Fruit fly (Drosophila melanogaster) whole organism, embryonic: ENCODE data around the gene Usp1.

ENCODE experiments used
- Asciz ChIP-seq: fragments of 200-800 bp; sonication (Bioruptor generic); optimal IDR thresholded peaks from 2 replicates; lab custom pipeline; 2017; ENCODE audit warnings: missing biosample characterization, mild to moderate bottlenecking, missing genetic modification characterization, missing genetic modification reagents
- Awh ChIP-seq: fragments of 200-800 bp; sonication (Bioruptor generic); IDR thresholded peaks from 2 replicates; pipeline ENCODE4, ENCODE4 v1.3.6; 2022; ENCODE audit warnings: missing biosample characterization, missing genetic modification characterization
- Blimp-1 ChIP-seq: fragments of 200-800 bp; sonication (Bioruptor generic); optimal IDR thresholded peaks from 3 replicates; lab custom pipeline; 2018; ENCODE audit warnings: missing biosample characterization, missing genetic modification characterization, mild to moderate bottlenecking, moderate library complexity, missing genetic modification reagents
- BtbVII ChIP-seq: fragments of 200-800 bp; sonication (Bioruptor generic); optimal IDR thresholded peaks from 3 replicates; lab custom pipeline; 2017; ENCODE audit warnings: missing biosample characterization, mild to moderate bottlenecking, missing genetic modification characterization
- CG10321 ChIP-seq: fragments of 200-800 bp; sonication (Bioruptor generic); IDR thresholded peaks from 2 replicates; pipeline ENCODE4 v1.3.6; 2022; ENCODE audit warnings: missing biosample characterization, missing genetic modification characterization
- CG10543 ChIP-seq: fragments of 200-800 bp; sonication (Bioruptor generic); optimal IDR thresholded peaks from 3 replicates; lab custom pipeline; 2017; ENCODE audit warnings: missing biosample characterization, mild to moderate bottlenecking, missing genetic modification characterization, moderate library complexity
- CG10654 ChIP-seq: fragments of 200-800 bp; sonication (Bioruptor generic); optimal IDR thresholded peaks from 2 replicates; lab custom pipeline; 2016; ENCODE audit warnings: missing biosample characterization, missing genetic modification characterization
- CG13894 ChIP-seq: fragments of 200-800 bp; sonication (Bioruptor generic); optimal IDR thresholded peaks from 3 replicates; lab custom pipeline; 2018; ENCODE audit warnings: missing biosample characterization, mild to moderate bottlenecking, missing genetic modification characterization, moderate library complexity
- CG15696 ChIP-seq: fragments of 200-800 bp; sonication (Bioruptor generic); optimal IDR thresholded peaks from 2 replicates; lab custom pipeline; 2019; ENCODE audit warnings: missing biosample characterization, mild to moderate bottlenecking, missing genetic modification characterization, moderate library complexity
- CG16863 ChIP-seq: fragments of 200-800 bp; sonication (Bioruptor generic); optimal IDR thresholded peaks from 3 replicates; lab custom pipeline; 2016; ENCODE audit warnings: missing biosample characterization, missing genetic modification characterization
- CG1832 ChIP-seq: fragments of 200-800 bp; sonication (Bioruptor generic); optimal IDR thresholded peaks from 2 replicates; lab custom pipeline; 2017; ENCODE audit warnings: missing biosample characterization, mild to moderate bottlenecking, missing genetic modification characterization, inconsistent platforms
- CG18599 ChIP-seq: fragments of 200-800 bp; sonication (Bioruptor generic); optimal IDR thresholded peaks from 3 replicates; lab custom pipeline; 2017; ENCODE audit warnings: missing biosample characterization, missing genetic modification characterization, mild to moderate bottlenecking, moderate library complexity, missing genetic modification reagents
- CG31224 ChIP-seq: fragments of 200-800 bp; sonication (Bioruptor generic); IDR thresholded peaks from 2 replicates; pipeline ENCODE4 v1.3.6; 2022; ENCODE audit warnings: missing biosample characterization, missing genetic modification characterization
- CG3847 ChIP-seq: fragments of 200-800 bp; sonication (Bioruptor generic); IDR thresholded peaks from 2 replicates; pipeline ENCODE4 v1.3.6; 2022; ENCODE audit warnings: missing biosample characterization, missing genetic modification characterization
- CG4360 ChIP-seq: fragments of 200-800 bp; sonication (Bioruptor generic); IDR thresholded peaks from 2 replicates; pipeline ENCODE4 v1.3.6; 2022; ENCODE audit warnings: missing biosample characterization, missing genetic modification characterization
- CG5245 ChIP-seq: fragments of 200-800 bp; sonication (Bioruptor generic); optimal IDR thresholded peaks from 3 replicates; lab custom pipeline; 2016; ENCODE audit warnings: missing biosample characterization, missing genetic modification characterization
- CG7357 ChIP-seq: fragments of 200-800 bp; sonication (Bioruptor generic); IDR thresholded peaks from 3 replicates; pipeline ENCODE4 v1.3.6; 2022; ENCODE audit warnings: missing biosample characterization, missing genetic modification characterization
- CG7372 ChIP-seq: fragments of 200-800 bp; sonication (Bioruptor generic); IDR thresholded peaks from 2 replicates; pipeline ENCODE4 v1.3.6; 2022; ENCODE audit warnings: missing biosample characterization, missing genetic modification characterization
- CG7556 ChIP-seq: fragments of 200-800 bp; sonication (Bioruptor generic); optimal IDR thresholded peaks from 2 replicates; lab custom pipeline; 2017; ENCODE audit warnings: missing biosample characterization, mild to moderate bottlenecking, missing genetic modification characterization
- CG7745 ChIP-seq: fragments of 200-800 bp; sonication (Bioruptor generic); optimal IDR thresholded peaks from 2 replicates; lab custom pipeline; 2018; ENCODE audit warnings: missing biosample characterization, mild to moderate bottlenecking, missing genetic modification characterization, moderate library complexity
- CG8924 ChIP-seq: fragments of 200-800 bp; optimal IDR thresholded peaks from 3 replicates; lab custom pipeline; 2019; ENCODE audit warnings: missing biosample characterization, mild to moderate bottlenecking, missing genetic modification characterization, moderate library complexity
- CrebB ChIP-seq: fragments of 200-800 bp; sonication (Bioruptor generic); optimal IDR thresholded peaks from 3 replicates; lab custom pipeline; 2018; ENCODE audit warnings: missing biosample characterization, mild to moderate bottlenecking, missing genetic modification characterization
- Ets97D ChIP-seq: fragments of 200-800 bp; sonication (Bioruptor generic); optimal IDR thresholded peaks from 3 replicates; lab custom pipeline; 2016; ENCODE audit warnings: missing biosample characterization, missing genetic modification characterization
- Hey ChIP-seq: fragments of 200-800 bp; sonication (Bioruptor generic); optimal IDR thresholded peaks from 3 replicates; lab custom pipeline; 2018; ENCODE audit warnings: missing biosample characterization, mild to moderate bottlenecking, missing genetic modification characterization
- Hmr ChIP-seq: fragments of 200-800 bp; sonication (Bioruptor generic); optimal IDR thresholded peaks from 3 replicates; lab custom pipeline; 2017; ENCODE audit warnings: mild to moderate bottlenecking, missing biosample characterization, missing genetic modification reagents, missing genetic modification characterization
- Hr51 ChIP-seq, 2 experiments: fragments of 200-800 bp; sonication (Bioruptor generic); optimal IDR thresholded peaks; 2 replicates in 1 of 2; 3 replicates in 1 of 2; lab custom pipeline; 2016 to 2018; ENCODE audit warnings: missing biosample characterization in 2 of 2, missing genetic modification characterization in 2 of 2, mild to moderate bottlenecking in 1 of 2, moderate library complexity in 1 of 2
- Neu2 ChIP-seq: fragments of 200-800 bp; sonication (Bioruptor generic); optimal IDR thresholded peaks from 3 replicates; lab custom pipeline; 2016; ENCODE audit warnings: missing biosample characterization, missing genetic modification characterization, borderline replicate concordance
- Spps ChIP-seq: fragments of 200-800 bp; sonication (Bioruptor generic); optimal IDR thresholded peaks from 2 replicates; lab custom pipeline; 2018; ENCODE audit warnings: missing biosample characterization, mild to moderate bottlenecking, missing genetic modification characterization
- abd-A ChIP-seq: fragments of 200-800 bp; sonication (Bioruptor generic); optimal IDR thresholded peaks from 3 replicates; lab custom pipeline; 2019; ENCODE audit warnings: missing biosample characterization, mild to moderate bottlenecking, missing genetic modification characterization, moderate library complexity
- aop ChIP-seq: fragments of 200-800 bp; sonication (Bioruptor generic); IDR thresholded peaks from 2 replicates; pipeline ENCODE4 v1.3.6; 2022; ENCODE audit warnings: missing biosample characterization, missing genetic modification characterization
- bsh ChIP-seq, 2 experiments: fragments of 200-800 bp; sonication (Bioruptor generic); optimal IDR thresholded peaks; 2 replicates each; lab custom pipeline; 2017 to 2018; ENCODE audit warnings: mild to moderate bottlenecking in 2 of 2, missing biosample characterization in 2 of 2, missing genetic modification characterization in 2 of 2, moderate library complexity in 1 of 2
- cato ChIP-seq: fragments of 200-800 bp; sonication (Bioruptor generic); optimal IDR thresholded peaks from 2 replicates; lab custom pipeline; 2016; ENCODE audit warnings: missing biosample characterization, missing genetic modification characterization, borderline replicate concordance
- ci ChIP-seq: fragments of 200-800 bp; sonication (Bioruptor generic); IDR thresholded peaks from 3 replicates; pipeline ENCODE4 v1.3.6; 2022; ENCODE audit warnings: missing biosample characterization, missing genetic modification characterization
- dmrt11E ChIP-seq: fragments of 200-800 bp; sonication (Bioruptor generic); optimal IDR thresholded peaks from 3 replicates; lab custom pipeline; 2018; ENCODE audit warnings: missing biosample characterization, mild to moderate bottlenecking, missing genetic modification characterization, moderate library complexity
- gfzf ChIP-seq: fragments of 200-800 bp; sonication (Bioruptor generic); optimal IDR thresholded peaks from 2 replicates; lab custom pipeline; 2016; ENCODE audit warnings: missing biosample characterization, mild to moderate bottlenecking, missing genetic modification characterization, moderate library complexity
- grn ChIP-seq: fragments of 200-800 bp; sonication (Bioruptor generic); optimal IDR thresholded peaks from 3 replicates; lab custom pipeline; 2017; ENCODE audit warnings: missing biosample characterization, missing genetic modification characterization
- her ChIP-seq: fragments of 200-800 bp; sonication (Bioruptor generic); optimal IDR thresholded peaks from 2 replicates; lab custom pipeline; 2016; ENCODE audit warnings: missing biosample characterization, missing genetic modification characterization
- jing ChIP-seq: fragments of 200-800 bp; sonication (Bioruptor generic); optimal IDR thresholded peaks from 2 replicates; lab custom pipeline; 2018; ENCODE audit warnings: missing biosample characterization, mild to moderate bottlenecking, missing genetic modification characterization
- lmd ChIP-seq: fragments of 200-800 bp; sonication (Bioruptor generic); IDR thresholded peaks from 2 replicates; pipeline ENCODE4 v1.3.6; 2022; ENCODE audit warnings: missing biosample characterization, missing genetic modification characterization
- nau ChIP-seq: fragments of 200-800 bp; sonication (Bioruptor generic); optimal IDR thresholded peaks from 3 replicates; lab custom pipeline; 2017; ENCODE audit warnings: missing biosample characterization, mild to moderate bottlenecking, missing genetic modification characterization, missing genetic modification reagents
- nmo ChIP-seq: fragments of 200-800 bp; sonication (Bioruptor generic); optimal IDR thresholded peaks from 2 replicates; lab custom pipeline; 2018; ENCODE audit warnings: missing biosample characterization, mild to moderate bottlenecking, missing genetic modification characterization, moderate library complexity
- peb ChIP-seq: fragments of 200-800 bp; sonication (Bioruptor generic); IDR thresholded peaks from 2 replicates; pipeline ENCODE4 v1.3.6; 2022; ENCODE audit warnings: missing biosample characterization, missing genetic modification characterization
- phol ChIP-seq: fragments of 200-800 bp; sonication (Bioruptor generic); optimal IDR thresholded peaks from 3 replicates; lab custom pipeline; 2018; ENCODE audit warnings: missing biosample characterization, mild to moderate bottlenecking, missing genetic modification characterization, moderate library complexity
- ranshi ChIP-seq: fragments of 200-800 bp; sonication (Bioruptor generic); IDR thresholded peaks from 2 replicates; pipeline ENCODE4 v1.3.6; 2022; ENCODE audit warnings: missing biosample characterization, missing genetic modification characterization
- schlank ChIP-seq: fragments of 200-800 bp; sonication (Bioruptor generic); optimal IDR thresholded peaks from 2 replicates; lab custom pipeline; 2018; ENCODE audit warnings: missing biosample characterization, mild to moderate bottlenecking, missing genetic modification characterization
- sens ChIP-seq: fragments of 200-800 bp; sonication (Bioruptor generic); peaks from one replicate; lab custom pipeline; 2016; ENCODE audit warnings: missing biosample characterization, missing genetic modification characterization
- sna ChIP-seq: fragments of 200-800 bp; sonication (Bioruptor generic); IDR thresholded peaks from 2 replicates; pipeline ENCODE4 v1.3.6; 2022; ENCODE audit warnings: missing biosample characterization, missing genetic modification characterization; ENCODE audit not compliant: partially characterized antibody
- stc ChIP-seq: fragments of 200-800 bp; sonication (Bioruptor generic); IDR thresholded peaks from 2 replicates; pipeline ENCODE4 v1.3.6; 2022; ENCODE audit warnings: missing biosample characterization, missing genetic modification characterization
- toy ChIP-seq: fragments of 200-800 bp; sonication (Bioruptor generic); IDR thresholded peaks from 2 replicates; pipeline ENCODE4 v1.3.6; 2022; ENCODE audit warnings: missing biosample characterization, missing genetic modification characterization
- z ChIP-seq: fragments of 200-800 bp; sonication (Bioruptor generic); IDR thresholded peaks from 3 replicates; pipeline ENCODE4 v1.3.6; 2022; ENCODE audit warnings: missing biosample characterization, missing genetic modification characterization

Gene Usp1

DNA sequence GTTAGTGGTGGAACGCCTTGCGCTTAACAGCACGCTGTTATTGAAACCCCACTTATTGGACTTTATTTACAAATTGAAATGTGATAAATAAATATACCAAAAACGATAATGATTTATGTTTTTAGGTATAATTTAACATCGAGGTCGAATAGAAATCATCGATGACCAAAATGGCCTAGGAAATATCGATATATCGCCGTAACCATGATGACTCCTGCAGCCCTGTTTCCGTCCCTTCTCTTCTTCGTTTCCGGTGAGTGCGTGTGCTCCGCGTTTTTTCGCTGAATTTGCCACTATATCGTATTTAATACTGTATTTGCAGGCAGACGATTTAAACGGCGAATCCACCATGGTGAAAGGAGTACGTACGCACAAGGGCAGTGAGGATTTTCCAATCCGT, 9.0 kb upstream of the Usp1 start, which contains the start of gene eEF1gamma (continued):
- peak; percentile 79 for TF ChIP-seq jing (GFP tag; lab: Kevin White, UChicago)
- TF ChIP-seq nau: peak; percentile 97
- TF ChIP-seq Neu2 (GFP tag; lab: Kevin White, UChicago): peak; percentile 81
- peak; percentile 91 for TF ChIP-seq dmrt11E (tag; lab: Kevin White, UChicago)
- TF ChIP-seq CG7556: peak; percentile 81
- TF ChIP-seq z (GFP tag; lab: Robert Waterston, UW): peak; percentile 78
- TF ChIP-seq CG31224 (GFP tag; lab: Robert Waterston, UW): peak; percentile 88
- peak; percentile 91 for TF ChIP-seq cato (GFP tag; lab: Kevin White, UChicago)
- peak; percentile 85 for TF ChIP-seq grn (GFP tag; lab: Kevin White, UChicago)
- peak; percentile 97 for TF ChIP-seq BtbVII (GFP tag; lab: Kevin White, UChicago)
- peak; percentile 95 for TF ChIP-seq Hey
- TF ChIP-seq CG1832 (GFP tag; lab: Kevin White, UChicago): no peak
- peak; percentile 99 for TF ChIP-seq ci
- TF ChIP-seq Blimp-1: peak; percentile 71
- peak; percentile 93 for TF ChIP-seq CG3847 (GFP tag; lab: Robert Waterston, UW)
- TF ChIP-seq CG5245 (GFP tag; lab: Kevin White, UChicago): peak; percentile 87
- TF ChIP-seq ranshi (GFP tag; lab: Robert Waterston, UW): peak; percentile 92
- TF ChIP-seq peb (GFP tag; lab: Robert Waterston, UW): peak; percentile 89
- TF ChIP-seq Hr51 (GFP tag; optimal IDR thresholded peaks at IDR 0.05; lab: Kevin White, UChicago): peak; percentile 90 to 95
- peak; percentile 72 for TF ChIP-seq CG4360 (GFP tag; lab: Robert Waterston, UW)
- peak; percentile 96 for TF ChIP-seq Awh (GFP tag; lab: Robert Waterston, UW)
- peak; percentile 92 for TF ChIP-seq nmo (GFP tag; lab: Kevin White, UChicago)
- peak; percentile 88 for TF ChIP-seq CG7372 (GFP tag; lab: Robert Waterston, UW)
- peak; percentile 93 for TF ChIP-seq CG16863 (GFP tag; lab: Kevin White, UChicago)
- TF ChIP-seq CG10321 (GFP tag; lab: Robert Waterston, UW): peak; percentile 77; the same call in 1 of the 2 replicates
- peak; percentile 98 for TF ChIP-seq Hmr (GFP tag; lab: Kevin White, UChicago)
- TF ChIP-seq phol: peak; percentile 97
- TF ChIP-seq CG10543: peak; percentile 98
- TF ChIP-seq CG13894 (tag; lab: Kevin White, UChicago): peak; percentile 91
- TF ChIP-seq CG7745 (tag; lab: Kevin White, UChicago): peak; percentile 71
- TF ChIP-seq CG8924 (tag; lab: Kevin White, UChicago): peak; percentile 88
- TF ChIP-seq stc (GFP tag; lab: Robert Waterston, UW): peak; percentile 94
- TF ChIP-seq Ets97D (GFP tag; lab: Kevin White, UChicago): peak; percentile 100
- peak; percentile 96 for TF ChIP-seq Asciz (GFP tag; lab: Kevin White, UChicago)
- peak; percentile 38 for TF ChIP-seq gfzf (GFP tag; lab: Kevin White, UChicago)
- TF ChIP-seq CG10654 (GFP tag; lab: Kevin White, UChicago): peak; percentile 95
- peak; percentile 56; the same call in 2 of the 3 replicates for TF ChIP-seq CG7357 (GFP tag; lab: Robert Waterston, UW)
- peak; percentile 99 for TF ChIP-seq sens (GFP tag; lab: Kevin White, UChicago)
- peak; percentile 89 for TF ChIP-seq lmd (GFP tag; lab: Robert Waterston, UW)
- peak; percentile 88 for TF ChIP-seq sna (GFP tag; lab: Robert Waterston, UW)
- peak; percentile 96 for TF ChIP-seq CrebB (tag; lab: Kevin White, UChicago)
- TF ChIP-seq her: peak; percentile 94
- peak; percentile 89 for TF ChIP-seq toy (GFP tag; lab: Robert Waterston, UW)
- TF ChIP-seq aop: no peak
- peak; percentile 79 for TF ChIP-seq Spps
- TF ChIP-seq bsh (GFP tag; optimal IDR thresholded peaks at IDR 0.05; lab: Kevin White, UChicago): peak; percentile 59 to 90
- TF ChIP-seq abd-A: no peak
- peak; percentile 96 for TF ChIP-seq schlank (tag; lab: Kevin White, UChicago)
- TF ChIP-seq CG15696 (tag; lab: Kevin White, UChicago): peak; percentile 77
- TF ChIP-seq CG18599 (GFP tag; lab: Kevin White, UChicago): peak; percentile 95
